Fruit fly (Drosophila melanogaster) Kc167 (cell line): Measurements from ENCODE around the gene Elal.

ENCODE experiments used
- Sin3A ChIP-seq: fragments of >200 bp; optimal IDR thresholded peaks from 2 replicates; lab custom pipeline; 2018; ENCODE audit warnings: missing external identifiers
- h ChIP-seq: fragments of >200 bp; optimal IDR thresholded peaks from 3 replicates; lab custom pipeline; 2018; ENCODE audit warnings: missing external identifiers
- psq ChIP-seq: fragments of >200 bp; optimal IDR thresholded peaks from 2 replicates; lab custom pipeline; 2017; ENCODE audit warnings: missing external identifiers

dm6 chr3R:24860316-24860826 lies 4.8 kb upstream of the Elal start, which contains the start of gene CG13639:
- TF ChIP-seq h (lab: Kevin White, UChicago) (no peak), psq (lab: Kevin White, UChicago) (no peak), Sin3A (lab: Kevin White, UChicago) (no peak)
